Worm (Caenorhabditis elegans) whole organism, early embryonic: Measurements from ENCODE around the gene R07E5.17.

ENCODE experiments used
- B0310.2 ChIP-seq: sonication (generic microtip); optimal IDR thresholded peaks from 2 replicates; lab custom pipeline; 2016; ENCODE audit warnings: mild to moderate bottlenecking, missing genetic modification characterization, missing compliant biosample characterization
- aly-1 ChIP-seq: sonication (generic microtip); optimal IDR thresholded peaks from 2 replicates; lab custom pipeline; 2016; ENCODE audit warnings: missing genetic modification characterization, missing compliant biosample characterization
- ama-1 ChIP-seq: fragments of 150-350 bp; optimal IDR thresholded peaks from 2 replicates; lab custom pipeline; 2014
- ceh-13 ChIP-seq: fragments of 200-800 bp; sonication (Bioruptor generic); optimal IDR thresholded peaks from 2 replicates; lab custom pipeline; 2018; ENCODE audit warnings: mild to moderate bottlenecking, missing genetic modification characterization, missing compliant biosample characterization
- flt-1 ChIP-seq: fragments of 200-800 bp; sonication (Bioruptor generic); IDR thresholded peaks from 2 replicates; pipeline ENCODE4 v1.3.6; 2022; ENCODE audit warnings: missing genetic modification characterization, missing compliant biosample characterization
- hnd-1 ChIP-seq: sonication (generic microtip); optimal IDR thresholded peaks from 2 replicates; lab custom pipeline; 2016; ENCODE audit warnings: missing genetic modification characterization, missing compliant biosample characterization
- pes-1 ChIP-seq: fragments of 200-800 bp; sonication (Bioruptor generic); IDR thresholded peaks from 2 replicates; pipeline ENCODE4 v1.3.6; 2022; ENCODE audit warnings: missing genetic modification reagents, missing genetic modification characterization, missing compliant biosample characterization
- scrt-1 ChIP-seq: fragments of 200-800 bp; sonication (Bioruptor generic); IDR thresholded peaks from 2 replicates; pipeline ENCODE4 v1.3.6; 2022; ENCODE audit warnings: missing genetic modification characterization, missing compliant biosample characterization
- tra-4 ChIP-seq: sonication (generic microtip); optimal IDR thresholded peaks from 2 replicates; lab custom pipeline; 2017; ENCODE audit warnings: missing genetic modification characterization, missing compliant biosample characterization

ce11 chrIII:4413099-4413498 lies 8.9 kb upstream of the R07E5.17 start, which contains the start of gene mpc-1:
- TF ChIP-seq B0310.2 (tag; lab: Kevin White, UChicago) (no peak), hnd-1 (tag; lab: Kevin White, UChicago) (no peak), tra-4 (tag; lab: Kevin White, UChicago) (no peak), pes-1 (no peak), ama-1 (no peak), flt-1 (GFP tag; lab: Robert Waterston, UW) (no peak), aly-1 (tag; lab: Kevin White, UChicago) (no peak), scrt-1 (no peak), ceh-13 (GFP tag; lab: Kevin White, UChicago) (no peak)
